Fruit fly (Drosophila melanogaster): ENCODE data around the gene cav.
A peak's percentile ranks its signal among the peaks of the same experiment; 100 is the strongest.

The cav gene

dm6 chr3R:24263588-24264413, 42.9 kb downstream of the cav start (continued):
- TF ChIP-seq Lpt (GFP tag; optimal IDR thresholded peaks at IDR 0.05) (peak; percentile 14), Met (GFP tag; optimal IDR thresholded peaks at IDR 0.05) (peak; percentile 36), Ets96B (tag; optimal IDR thresholded peaks at IDR 0.05) (peak; percentile 41), ss (GFP tag; optimal IDR thresholded peaks at IDR 0.05) (no peak), CG8319 (GFP tag; optimal IDR thresholded peaks at IDR 0.05) (no peak), esn (GFP tag; optimal IDR thresholded peaks at IDR 0.05) (peak; percentile 35), dsx (GFP tag; optimal IDR thresholded peaks at IDR 0.05; ENCODE audit: poor library complexity, severe bottlenecking) (no peak), CG34406 (GFP tag; optimal IDR thresholded peaks at IDR 0.05) (no peak), Eip78C (GFP tag) (peak; percentile 72), lz (GFP tag; optimal IDR thresholded peaks at IDR 0.05) (peak; percentile 20), dac (GFP tag; optimal IDR thresholded peaks at IDR 0.05) (peak; percentile 27), Hr39 (GFP tag; optimal IDR thresholded peaks at IDR 0.05) (peak; percentile 7), CG11294 (GFP tag; IDR thresholded peaks at IDR 0.05) (no peak), fd85E (GFP tag; optimal IDR thresholded peaks at IDR 0.05) (no peak), fkh (GFP tag; optimal IDR thresholded peaks at IDR 0.05) (no peak), CG8119 (GFP tag; IDR thresholded peaks at IDR 0.05) (no peak), CG6854 (GFP tag; optimal IDR thresholded peaks at IDR 0.05) (no peak), CG6276 (GFP tag; optimal IDR thresholded peaks at IDR 0.05) (no peak), Hr4 (GFP tag; optimal IDR thresholded peaks at IDR 0.05) (peak; percentile 61), pdm3 (GFP tag; optimal IDR thresholded peaks at IDR 0.05) (peak; percentile 24), Ets21C (GFP tag; optimal IDR thresholded peaks at IDR 0.05) (no peak), net (GFP tag; optimal IDR thresholded peaks at IDR 0.05) (no peak), Eip75B (GFP tag; optimal IDR thresholded peaks at IDR 0.05) (peak; percentile 22), CG1621 (tag; optimal IDR thresholded peaks at IDR 0.05) (no peak), CG9139 (GFP tag; optimal IDR thresholded peaks at IDR 0.05) (no peak), CG7368 (GFP tag; optimal IDR thresholded peaks at IDR 0.05) (no peak), fd59A (GFP tag; optimal IDR thresholded peaks at IDR 0.05) (no peak), CG11902 (GFP tag; optimal IDR thresholded peaks at IDR 0.05) (no peak), CG32006 (GFP tag; optimal IDR thresholded peaks at IDR 0.05) (peak; percentile 34), achi (GFP tag; optimal IDR thresholded peaks at IDR 0.05) (peak; percentile 6), CG10669 (GFP tag; optimal IDR thresholded peaks at IDR 0.05) (peak; percentile 34), CG16779 (tag; optimal IDR thresholded peaks at IDR 0.05) (no peak), salr (GFP tag; optimal IDR thresholded peaks at IDR 0.05) (peak in 1 of 2 experiments; percentile 13), acj6 (GFP tag; optimal IDR thresholded peaks at IDR 0.05) (no peak), cyc (GFP tag; optimal IDR thresholded peaks at IDR 0.05) (no peak)

DNA sequence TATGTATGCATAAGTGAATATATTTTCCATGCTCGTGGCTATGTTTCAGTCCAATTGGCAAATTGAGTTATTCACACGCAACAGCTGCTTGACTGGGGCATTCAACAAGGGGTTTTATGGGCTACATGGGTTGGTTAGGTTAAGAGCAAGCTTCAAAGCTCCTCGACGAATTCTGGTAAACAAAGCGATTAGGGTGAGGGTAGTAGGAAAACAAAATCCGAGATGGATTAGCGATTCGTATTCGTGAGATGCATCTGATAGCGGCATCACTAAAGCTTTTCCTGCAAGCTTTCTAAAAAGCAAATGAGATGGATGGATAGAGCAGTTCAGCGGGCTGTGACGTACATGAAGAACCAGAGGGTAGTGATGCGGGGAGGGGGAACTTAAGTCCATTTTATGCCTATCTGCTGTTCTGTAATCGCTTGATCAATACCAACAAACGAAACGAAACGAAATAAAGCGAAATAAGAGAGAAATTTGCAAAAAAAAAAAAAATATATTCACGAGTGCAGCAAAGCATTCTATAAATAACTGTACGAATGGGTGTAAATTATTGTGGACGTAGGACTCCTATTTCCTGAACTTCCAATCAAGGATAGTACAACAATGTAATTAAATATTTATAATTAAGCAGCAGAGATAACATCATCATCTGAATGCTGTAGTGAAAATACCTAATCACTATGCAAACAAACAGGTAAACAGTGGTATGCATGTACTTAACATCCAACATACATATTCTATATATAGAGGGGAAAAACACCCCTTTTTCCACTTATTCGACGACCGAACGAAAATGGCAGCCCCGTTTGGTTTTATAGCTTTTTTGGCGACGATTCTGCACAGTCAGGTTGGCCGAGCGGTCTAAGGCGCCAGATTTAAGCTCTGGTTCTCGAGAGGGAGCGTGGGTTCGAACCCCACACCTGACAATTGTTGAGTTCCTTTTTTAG, 43.8 kb downstream of the cav start:
- no peak for TF ChIP-seq Lpt (GFP tag; optimal IDR thresholded peaks at IDR 0.05)
- no peak for TF ChIP-seq salr (GFP tag; optimal IDR thresholded peaks at IDR 0.05)
- TF ChIP-seq CG15336 (GFP tag; IDR thresholded peaks at IDR 0.05), result 0 out of 2 replicates have a peak, but pooled peaks have one; percentile 0
- no peak for TF ChIP-seq CG31627 (GFP tag; optimal IDR thresholded peaks at IDR 0.05)
- TF ChIP-seq CG3919 (GFP tag; optimal IDR thresholded peaks at IDR 0.05), result peak; percentile 4
- no peak for TF ChIP-seq eg (GFP tag; IDR thresholded peaks at IDR 0.05)
- peak; percentile 27 for TF ChIP-seq vri (GFP tag; optimal IDR thresholded peaks at IDR 0.05)
- no peak for TF ChIP-seq achi (GFP tag; optimal IDR thresholded peaks at IDR 0.05)
- TF ChIP-seq dsx (GFP tag; optimal IDR thresholded peaks at IDR 0.05; ENCODE audit: poor library complexity, severe bottlenecking), result peak; percentile 12
- peak; percentile 63 for TF ChIP-seq svp (GFP tag)
- TF ChIP-seq Eip78C (GFP tag), result peak; percentile 69
- peak; percentile 59 for TF ChIP-seq fkh (GFP tag; optimal IDR thresholded peaks at IDR 0.05)

Data from whole organism, prepupa.